Fruit fly (Drosophila melanogaster) whole organism: ENCODE results near the gene Jupiter.

Experiments
- CG8478 ChIP-seq: fragments of >200 bp; optimal IDR thresholded peaks from 2 replicates; lab custom pipeline; 2018; ENCODE audit warnings: inconsistent platforms
- Dll ChIP-seq: fragments of >200 bp; optimal IDR thresholded peaks from 2 replicates; lab custom pipeline; 2017
- EcR ChIP-seq, 2 experiments: fragments of >200 bp; optimal IDR thresholded peaks; 2 replicates each; lab custom pipeline; 2017; ENCODE audit warnings: missing biosample characterization in 2 of 2, missing genetic modification characterization in 2 of 2, missing genetic modification reagents in 2 of 2
- pan ChIP-seq: fragments of >200 bp; optimal IDR thresholded peaks from 2 replicates; lab custom pipeline; 2017
- psq ChIP-seq: fragments of >200 bp; optimal IDR thresholded peaks from 2 replicates; lab custom pipeline; 2017
- usp ChIP-seq: fragments of >200 bp; optimal IDR thresholded peaks from 2 replicates; lab custom pipeline; 2017; ENCODE audit warnings: missing biosample characterization, missing genetic modification characterization, mixed read lengths

Jupiter gene

DNA sequence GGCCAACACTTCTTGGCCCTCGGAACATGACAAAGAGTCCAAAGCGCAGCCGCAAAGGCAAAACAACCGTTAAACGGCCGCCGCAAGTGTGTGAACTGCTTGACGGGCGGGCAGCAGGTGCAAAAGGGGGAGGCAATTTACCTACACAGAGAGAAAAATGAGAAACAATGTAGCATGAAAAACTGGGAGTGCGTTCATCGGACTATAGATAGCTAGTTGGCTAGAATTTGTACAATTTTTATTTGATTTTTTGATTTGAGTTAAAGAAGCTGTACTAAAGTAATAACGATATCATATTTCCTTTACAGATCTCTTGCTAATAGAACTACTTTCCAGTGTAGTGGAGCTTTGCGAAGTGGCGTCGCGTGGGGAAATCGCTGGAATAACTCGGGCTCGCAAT, 24.2 kb downstream of the Jupiter start:
- TF ChIP-seq psq (lab: Kevin White, UChicago) (no peak), EcR (GFP tag; optimal IDR thresholded peaks at IDR 0.05; lab: Kevin White, UChicago) (no peak), pan (lab: Kevin White, UChicago) (no peak), usp (GFP tag; lab: Kevin White, UChicago) (no peak), Dll (no peak), CG8478 (lab: Kevin White, UChicago) (no peak)

DNA sequence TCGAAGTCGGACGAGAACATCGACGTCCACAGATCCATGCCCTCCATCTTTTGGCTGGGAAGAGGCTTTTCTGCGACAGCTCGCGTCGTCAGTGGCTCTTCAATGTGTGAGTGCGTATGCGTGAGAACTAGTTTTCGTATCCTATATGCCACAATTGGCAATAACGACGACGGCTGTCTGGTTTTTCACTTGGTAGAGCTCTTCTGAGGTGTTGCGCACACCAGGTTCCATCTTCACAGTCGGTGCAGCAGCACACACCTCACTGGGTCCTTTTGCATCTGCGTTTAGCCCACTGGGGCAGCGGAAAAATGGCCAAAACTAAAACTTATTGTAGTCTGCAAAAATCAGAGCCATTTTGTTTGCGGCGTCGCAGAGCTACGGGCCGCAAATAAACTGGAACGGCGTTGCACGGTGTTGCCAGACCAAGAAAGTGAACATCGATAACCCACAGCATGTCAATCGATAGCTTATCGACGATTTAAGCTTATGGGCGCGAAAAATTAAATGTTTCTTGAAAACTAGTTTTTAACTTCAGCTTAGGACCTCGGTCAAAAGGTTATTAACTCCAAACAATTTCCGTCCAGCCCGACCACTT, 29.8 kb downstream of the Jupiter start, which contains the start of gene CG6791:
Gene CG6791 (minus strand): TSS at position 383 of the 595 bp plus-strand sequence.
- no peak for TF ChIP-seq usp (GFP tag; lab: Kevin White, UChicago)
- no peak for TF ChIP-seq CG8478 (lab: Kevin White, UChicago)
- no peak for TF ChIP-seq psq (lab: Kevin White, UChicago)
- no peak for TF ChIP-seq pan (lab: Kevin White, UChicago)
- TF ChIP-seq EcR (GFP tag; optimal IDR thresholded peaks at IDR 0.05; lab: Kevin White, UChicago) = no peak
- TF ChIP-seq Dll = no peak

DNA sequence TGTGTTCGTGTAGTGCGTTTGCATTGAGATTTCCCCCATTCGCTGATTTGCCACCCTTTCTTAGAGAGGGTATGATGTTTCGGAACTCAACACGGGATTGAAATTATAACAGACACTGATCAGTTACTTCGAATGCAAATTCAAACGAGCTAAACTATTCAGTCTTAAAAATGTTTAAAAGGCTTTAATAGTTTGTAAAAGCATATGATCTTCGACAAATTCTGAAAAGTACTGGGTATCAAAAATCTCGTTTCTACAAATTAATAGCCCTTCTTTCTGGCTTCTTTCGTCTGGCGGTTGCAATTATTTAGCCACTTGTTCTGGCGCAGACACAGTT, 37.5 kb downstream of the Jupiter start:
- TF ChIP-seq pan (lab: Kevin White, UChicago) = peak; percentile 35
- no peak for TF ChIP-seq CG8478 (lab: Kevin White, UChicago)

DNA sequence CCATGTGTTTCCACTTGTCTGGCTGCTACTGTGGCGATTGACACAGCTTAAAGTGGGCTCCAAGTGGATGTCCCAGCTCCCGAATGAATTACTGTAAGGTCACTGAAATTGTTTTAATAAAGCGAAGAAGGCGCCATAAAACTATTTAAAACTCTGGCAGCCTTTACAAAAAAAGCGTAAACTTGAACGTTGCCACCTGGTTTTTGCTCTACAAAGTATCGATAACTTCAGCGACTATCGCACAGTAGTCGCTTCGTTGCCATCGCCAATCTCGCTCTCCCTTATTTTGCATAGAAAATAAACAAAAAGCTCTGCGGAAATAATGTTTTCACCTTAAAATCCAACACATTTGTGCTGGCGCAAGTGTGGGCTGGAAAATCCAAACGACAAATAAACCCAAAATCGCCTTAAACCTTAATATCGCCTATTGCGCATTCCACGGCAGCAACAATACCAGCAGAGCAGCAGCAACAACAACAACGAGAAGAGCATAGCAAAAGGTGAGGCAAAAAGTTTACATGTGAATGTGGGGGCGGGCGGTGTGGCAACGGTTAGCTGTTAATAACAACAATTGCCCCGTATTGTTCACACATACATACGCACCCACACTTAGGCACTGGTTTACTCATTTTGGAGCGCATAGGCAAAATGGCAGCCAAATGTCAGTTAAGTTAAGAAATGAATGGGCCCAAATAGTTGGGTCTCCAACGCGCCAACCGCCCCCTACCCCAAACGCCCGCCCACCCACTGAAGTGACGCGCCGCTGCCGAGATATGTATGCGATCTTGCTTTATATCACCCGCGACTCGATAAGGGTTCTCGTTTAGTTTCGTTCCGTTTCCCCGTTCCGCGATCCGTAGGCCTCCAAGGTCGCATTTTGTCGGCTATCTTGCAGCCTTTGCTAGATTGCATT, 38.1 kb downstream of the Jupiter start, which contains the start of gene wkd:
Gene wkd (plus strand): TSS at position 237 of the 913 bp plus-strand sequence.
- TF ChIP-seq Dll (no peak), psq (lab: Kevin White, UChicago) (no peak), EcR (GFP tag; optimal IDR thresholded peaks at IDR 0.05; lab: Kevin White, UChicago) (no peak), usp (GFP tag; lab: Kevin White, UChicago) (no peak), CG8478 (lab: Kevin White, UChicago) (no peak), pan (lab: Kevin White, UChicago) (no peak)

dm6 chr3R:11578645-11579044, 41.1 kb downstream of the Jupiter start, which contains the start of the genes CG6790 and CG5342:
CG6790 (minus strand) TSS chr3R:11578745.
CG5342 (plus strand) TSS chr3R:11578826.
- no peak for TF ChIP-seq CG8478 (lab: Kevin White, UChicago)
- TF ChIP-seq usp (GFP tag; lab: Kevin White, UChicago) = no peak
- no peak for TF ChIP-seq EcR (GFP tag; optimal IDR thresholded peaks at IDR 0.05; lab: Kevin White, UChicago)
- TF ChIP-seq Dll = no peak
- TF ChIP-seq pan (lab: Kevin White, UChicago) = no peak
- no peak for TF ChIP-seq psq (lab: Kevin White, UChicago)

dm6 chr3R:11571408-11571807, 48.3 kb downstream of the Jupiter start:
- TF ChIP-seq pan (lab: Kevin White, UChicago) (no peak), psq (lab: Kevin White, UChicago) (no peak), EcR (GFP tag; optimal IDR thresholded peaks at IDR 0.05; lab: Kevin White, UChicago) (no peak)

dm6 chr3R:11569993-11570392, 49.7 kb downstream of the Jupiter start:
- TF ChIP-seq pan (lab: Kevin White, UChicago) (no peak), EcR (GFP tag; optimal IDR thresholded peaks at IDR 0.05; lab: Kevin White, UChicago) (no peak), psq (lab: Kevin White, UChicago) (no peak), CG8478 (lab: Kevin White, UChicago) (no peak), Dll (no peak), usp (GFP tag; lab: Kevin White, UChicago) (no peak)

DNA sequence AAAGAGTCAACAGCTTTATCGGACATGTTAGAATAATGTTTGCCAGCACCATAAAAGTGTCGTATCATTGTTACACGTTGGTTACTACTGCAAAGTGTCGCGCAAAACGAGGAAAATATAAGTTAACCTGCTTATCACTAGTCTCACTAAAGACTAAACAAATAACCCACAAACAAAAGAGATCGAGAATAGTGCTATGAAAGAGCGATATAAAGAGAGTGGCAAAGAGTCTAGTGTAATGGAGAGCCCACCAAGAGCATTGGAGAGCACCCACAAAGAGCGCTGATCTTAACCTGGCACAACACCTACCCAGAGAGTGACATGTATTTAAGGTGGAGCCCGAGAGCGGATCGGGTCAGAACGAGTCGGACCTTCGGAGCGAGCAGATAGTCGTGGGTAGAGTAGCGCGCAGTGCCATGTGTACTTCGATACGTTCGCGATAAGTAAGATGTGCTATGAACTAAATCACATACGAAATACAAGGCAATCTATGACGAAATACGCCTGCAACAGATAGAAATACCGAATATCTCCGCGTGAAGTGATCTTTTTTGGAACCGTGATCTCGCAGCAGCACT, 50.7 kb downstream of the Jupiter start, which contains the start of gene Mrp4:
Gene Mrp4 (plus strand): TSS at position 378 of the 578 bp plus-strand sequence.
- TF ChIP-seq Dll (no peak), CG8478 (lab: Kevin White, UChicago) (no peak), psq (lab: Kevin White, UChicago) (no peak)

dm6 chr3R:11566769-11567570, 52.7 kb downstream of the Jupiter start, which contains the start of the genes fabp and sea:
fabp (minus strand) TSS chr3R:11567054.
sea (minus strand) TSS chr3R:11567054.
- TF ChIP-seq Dll (peak; percentile 68), pan (lab: Kevin White, UChicago) (no peak)

DNA sequence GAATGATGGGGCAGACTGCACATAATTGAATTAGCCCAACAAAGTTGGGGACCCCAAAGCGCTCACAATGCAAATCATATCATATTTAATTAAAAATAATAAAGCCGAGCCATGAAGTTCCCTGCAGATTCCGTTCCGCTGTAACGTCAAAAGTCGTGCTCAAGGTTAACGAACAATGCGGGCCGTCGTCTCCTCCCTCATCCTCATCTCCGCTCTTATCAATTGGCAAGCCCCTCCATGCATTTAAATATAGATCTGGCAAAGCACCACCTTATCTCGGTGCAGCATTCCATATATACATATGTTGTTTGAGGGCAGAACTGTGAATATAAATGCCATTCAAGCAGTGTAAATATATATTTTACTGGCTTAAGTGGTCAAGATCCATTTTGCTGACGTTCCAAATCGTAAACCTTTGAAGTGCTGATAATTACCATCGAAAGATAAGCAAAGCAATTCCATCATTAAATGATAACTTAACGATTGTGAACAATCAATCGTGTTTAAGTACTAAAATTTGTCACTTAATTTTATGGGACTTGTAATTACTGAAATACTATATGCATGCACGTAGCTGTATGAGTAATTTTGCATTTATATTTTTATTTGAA, 54.8 kb downstream of the Jupiter start:
- TF ChIP-seq CG8478 (lab: Kevin White, UChicago) (no peak), usp (GFP tag; lab: Kevin White, UChicago) (no peak), psq (lab: Kevin White, UChicago) (no peak), EcR (GFP tag; optimal IDR thresholded peaks at IDR 0.05; lab: Kevin White, UChicago) (no peak), Dll (no peak), pan (lab: Kevin White, UChicago) (no peak)

DNA sequence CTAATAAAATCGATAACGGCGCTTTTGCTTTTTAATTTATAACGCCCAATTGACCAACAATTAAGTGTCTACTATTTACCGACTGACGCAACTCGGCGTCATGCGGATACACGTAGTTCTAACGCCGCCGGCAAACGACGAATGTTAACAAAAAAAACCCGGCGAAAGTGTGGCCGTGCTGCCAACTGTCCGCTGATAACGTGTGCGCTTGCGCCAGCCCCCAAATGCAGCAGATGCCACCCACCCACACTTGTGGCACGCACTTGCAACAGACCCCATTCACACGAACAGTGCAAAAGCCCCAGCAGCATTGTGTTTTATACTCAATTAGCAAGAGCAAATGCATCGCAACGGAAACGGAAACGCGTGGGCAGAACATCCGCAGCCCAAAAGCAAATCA, 56.6 kb downstream of the Jupiter start:
- TF ChIP-seq psq (lab: Kevin White, UChicago) (no peak), CG8478 (lab: Kevin White, UChicago) (no peak), usp (GFP tag; lab: Kevin White, UChicago) (no peak)
